Fruit fly (Drosophila melanogaster): ENCODE results near the gene Tbc1d8-9.
A peak's percentile ranks its signal among the peaks of the same experiment; 100 is the strongest.

Tbc1d8-9 gene

DNA sequence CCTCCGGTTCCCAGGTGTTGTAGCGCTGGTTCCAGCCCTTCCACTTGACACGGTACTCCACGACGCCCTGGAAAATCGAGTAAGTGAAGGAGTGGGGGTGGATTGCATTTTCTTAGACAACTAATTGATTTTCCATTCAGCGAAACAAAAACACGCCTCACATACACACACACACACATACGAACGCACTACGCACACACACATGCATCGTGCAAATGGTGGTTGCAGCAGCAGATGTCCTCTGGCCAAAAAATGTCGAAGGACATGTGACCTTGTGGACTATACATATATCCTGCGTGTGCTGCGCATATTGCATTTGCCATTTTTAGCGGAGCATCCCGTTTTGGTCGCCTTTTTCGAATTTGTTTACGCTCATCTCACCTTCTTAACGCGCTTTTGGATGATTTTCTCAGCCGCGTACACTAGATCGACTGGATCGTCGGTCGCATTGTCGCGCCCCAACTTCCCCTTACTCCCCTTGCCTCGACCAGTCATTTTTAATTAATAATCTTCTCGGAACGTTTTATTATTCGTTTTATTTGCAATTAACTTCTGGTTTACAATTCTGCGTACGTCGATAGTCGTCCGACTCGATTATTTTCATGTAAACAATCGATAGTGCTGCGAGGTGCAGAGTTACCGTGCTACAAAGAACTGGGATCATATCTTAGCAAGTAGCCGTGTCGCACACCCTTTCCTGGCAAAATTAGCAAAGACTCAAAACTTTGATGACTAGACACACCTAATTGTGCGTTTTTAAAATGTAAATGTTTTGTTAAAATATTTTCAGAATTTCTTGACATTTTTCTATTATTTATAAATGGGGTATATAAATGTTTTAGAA is 25.9 kb downstream of the Tbc1d8-9 start, which contains the start of gene Pc (continued):
- TF ChIP-seq CG2202 (tag; optimal IDR thresholded peaks at IDR 0.05) (no peak), CG12391 (tag; optimal IDR thresholded peaks at IDR 0.05) (no peak), her (GFP tag; optimal IDR thresholded peaks at IDR 0.05) (peak; percentile 12), CG8924 (tag; optimal IDR thresholded peaks at IDR 0.05) (peak; percentile 18), dm (GFP tag; optimal IDR thresholded peaks at IDR 0.05) (no peak), odd (GFP tag; optimal IDR thresholded peaks at IDR 0.05) (no peak), gem (tag; optimal IDR thresholded peaks at IDR 0.05) (no peak), Sry-β (GFP tag; optimal IDR thresholded peaks at IDR 0.05) (no peak), phol (tag; optimal IDR thresholded peaks at IDR 0.05) (peak; percentile 47), Sry-δ (GFP tag; optimal IDR thresholded peaks at IDR 0.05) (peak; percentile 86), E2f1 (GFP tag; IDR thresholded peaks at IDR 0.05) (no peak), CG31365 (tag; optimal IDR thresholded peaks at IDR 0.05) (no peak), stc (GFP tag; IDR thresholded peaks at IDR 0.05) (no peak), GATAe (GFP tag; conservative IDR thresholded peaks at IDR 0.05) (no peak), BtbVII (GFP tag; optimal IDR thresholded peaks at IDR 0.05) (no peak), stwl (tag; optimal IDR thresholded peaks at IDR 0.05) (peak; percentile 89), CoRest (tag; optimal IDR thresholded peaks at IDR 0.05) (peak; percentile 53), Dll (GFP tag; IDR thresholded peaks at IDR 0.05; ENCODE audit: partially characterized antibody) (peak; percentile 84), CG3995 (GFP tag; optimal IDR thresholded peaks at IDR 0.05) (peak; percentile 24), CG17328 (GFP tag; IDR thresholded peaks at IDR 0.05) (no peak), vnd (GFP tag; IDR thresholded peaks at IDR 0.05; ENCODE audit: partially characterized antibody) (peak; percentile 84), CG30403 (GFP tag; optimal IDR thresholded peaks at IDR 0.05) (no peak), dpn (GFP tag; optimal IDR thresholded peaks at IDR 0.05) (peak; percentile 11 to 16), dan (GFP tag; IDR thresholded peaks at IDR 0.05) (no peak), CG7963 (GFP tag; IDR thresholded peaks at IDR 0.05; ENCODE audit: partially characterized antibody) (peak; percentile 78), sna (GFP tag; IDR thresholded peaks at IDR 0.05; ENCODE audit: partially characterized antibody) (peak; percentile 53; the same call in 1 of the 2 replicates), CG17568 (GFP tag; optimal IDR thresholded peaks at IDR 0.05) (no peak), Kr (GFP tag; optimal IDR thresholded peaks at IDR 0.05) (no peak), en (GFP tag; optimal IDR thresholded peaks at IDR 0.05) (no peak), yki (optimal IDR thresholded peaks at IDR 0.05) (no peak), BEAF-32 (GFP tag; optimal IDR thresholded peaks at IDR 0.05) (peak; percentile 92), vfl (GFP tag; optimal IDR thresholded peaks at IDR 0.05) (no peak), sc (optimal IDR thresholded peaks at IDR 0.05) (no peak), sc (GFP tag; optimal IDR thresholded peaks at IDR 0.05) (no peak), chif (GFP tag; optimal IDR thresholded peaks at IDR 0.05) (peak in 1 of 2 experiments; percentile 37), peb (GFP tag; IDR thresholded peaks at IDR 0.05) (no peak), esg (GFP tag; conservative IDR thresholded peaks at IDR 0.05) (no peak), bab2 (GFP tag; optimal IDR thresholded peaks at IDR 0.05) (no peak), CG6175 (GFP tag; IDR thresholded peaks at IDR 0.05) (no peak), D19B (GFP tag; optimal IDR thresholded peaks at IDR 0.05) (no peak), CG14965 (GFP tag; optimal IDR thresholded peaks at IDR 0.05; ENCODE audit: borderline replicate concordance) (no peak), D (optimal IDR thresholded peaks at IDR 0.05) (peak; percentile 43), D (GFP tag; optimal IDR thresholded peaks at IDR 0.05) (no peak), CG18599 (GFP tag; optimal IDR thresholded peaks at IDR 0.05) (no peak), cato (GFP tag; optimal IDR thresholded peaks at IDR 0.05; ENCODE audit: borderline replicate concordance) (no peak), CG9215 (GFP tag; IDR thresholded peaks at IDR 0.05) (no peak), hb (GFP tag; IDR thresholded peaks at IDR 0.05; ENCODE audit: partially characterized antibody) (peak; percentile 82; the same call in 2 of the 3 replicates), al (GFP tag; IDR thresholded peaks at IDR 0.05) (no peak), jigr1 (GFP tag; IDR thresholded peaks at IDR 0.05) (no peak; the same call in 2 of the 3 replicates), CG18764 (GFP tag; optimal IDR thresholded peaks at IDR 0.05) (peak; percentile 6)
